Worm (Caenorhabditis elegans): ENCODE measurements around the gene W02D7.6.

The W02D7.6 gene

ce11 chrV:8266232-8266631 is 35.1 kb downstream of the W02D7.6 start, which contains the start of gene F21F8.5:
TSS of gene F21F8.5 (minus strand) at chrV:8266332.
- TF ChIP-seq nhr-28 (tag; optimal IDR thresholded peaks at IDR 0.05) (no peak), unc-120 (tag; optimal IDR thresholded peaks at IDR 0.05; ENCODE audit: poor library complexity, severe bottlenecking) (no peak), mep-1 (tag; optimal IDR thresholded peaks at IDR 0.05) (no peak), elt-1 (tag; optimal IDR thresholded peaks at IDR 0.05; ENCODE audit: borderline replicate concordance, insufficient read depth) (no peak), ceh-83 (GFP tag; optimal IDR thresholded peaks at IDR 0.05) (no peak), nhr-76 (tag; optimal IDR thresholded peaks at IDR 0.05) (no peak), bed-3 (GFP tag; optimal IDR thresholded peaks at IDR 0.05) (no peak), unc-62 (GFP tag; optimal IDR thresholded peaks at IDR 0.05) (no peak), mls-2 (tag; optimal IDR thresholded peaks at IDR 0.05) (no peak), unc-39 (tag; optimal IDR thresholded peaks at IDR 0.05) (no peak), nhr-12 (tag; optimal IDR thresholded peaks at IDR 0.05) (no peak), nhr-237 (tag; optimal IDR thresholded peaks at IDR 0.05) (no peak), tbx-8 (GFP tag; optimal IDR thresholded peaks at IDR 0.05) (no peak), lin-32 (GFP tag; optimal IDR thresholded peaks at IDR 0.05) (no peak), lin-13 (tag; optimal IDR thresholded peaks at IDR 0.05) (no peak), M03D4.4 (tag; optimal IDR thresholded peaks at IDR 0.05) (no peak), nhr-2 (tag; optimal IDR thresholded peaks at IDR 0.05) (no peak), ceh-39 (tag; optimal IDR thresholded peaks at IDR 0.05) (no peak)

DNA sequence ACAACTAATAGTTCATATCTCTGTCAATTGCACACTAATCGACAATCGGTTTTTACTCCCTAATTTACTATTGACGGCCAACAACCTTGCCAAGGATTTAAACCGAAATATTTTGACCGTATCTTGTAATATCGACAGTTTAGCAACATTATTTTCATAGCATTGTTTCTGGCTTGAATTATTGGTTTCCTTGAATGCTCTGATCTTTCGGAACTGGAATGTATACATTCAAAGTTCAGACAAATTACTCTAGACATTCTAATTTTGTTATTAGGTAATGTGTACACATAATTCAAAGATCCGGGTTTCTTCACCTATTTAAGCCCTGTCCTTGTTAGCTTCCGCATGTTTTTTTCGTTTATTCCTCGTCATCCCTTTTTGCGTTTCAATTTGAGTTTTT is 37.4 kb downstream of the W02D7.6 start, which contains the start of gene C16D9.9:
Gene C16D9.9 (plus strand): TSS at position 301 of the 400 bp plus-strand sequence.
- TF ChIP-seq ces-1 (GFP tag; optimal IDR thresholded peaks at IDR 0.05): no peak
- TF ChIP-seq unc-62 (GFP tag; optimal IDR thresholded peaks at IDR 0.05): no peak
- TF ChIP-seq blmp-1 (tag; optimal IDR thresholded peaks at IDR 0.05): no peak
- no peak for TF ChIP-seq drap-1 (GFP tag; optimal IDR thresholded peaks at IDR 0.05)
- TF ChIP-seq mab-5 (tag; optimal IDR thresholded peaks at IDR 0.05): no peak
- TF ChIP-seq nhr-2 (tag; optimal IDR thresholded peaks at IDR 0.05): no peak
- no peak for TF ChIP-seq unc-120 (tag; optimal IDR thresholded peaks at IDR 0.05; ENCODE audit: poor library complexity, severe bottlenecking)
- no peak for TF ChIP-seq nhr-28 (tag; optimal IDR thresholded peaks at IDR 0.05)
- no peak for TF ChIP-seq nhr-76 (tag; optimal IDR thresholded peaks at IDR 0.05)
- no peak for TF ChIP-seq nhr-237 (tag; optimal IDR thresholded peaks at IDR 0.05)
- no peak for TF ChIP-seq ceh-83 (GFP tag; optimal IDR thresholded peaks at IDR 0.05)
- no peak for TF ChIP-seq bed-3 (GFP tag; optimal IDR thresholded peaks at IDR 0.05)
- no peak for TF ChIP-seq sem-2 (GFP tag; optimal IDR thresholded peaks at IDR 0.05)
- TF ChIP-seq snpc-4 (tag; optimal IDR thresholded peaks at IDR 0.05): no peak
- TF ChIP-seq cnd-1 (tag; optimal IDR thresholded peaks at IDR 0.05): no peak
- TF ChIP-seq lsy-2 (tag; optimal IDR thresholded peaks at IDR 0.05): no peak
- no peak for TF ChIP-seq hlh-1 (tag; optimal IDR thresholded peaks at IDR 0.05)

DNA sequence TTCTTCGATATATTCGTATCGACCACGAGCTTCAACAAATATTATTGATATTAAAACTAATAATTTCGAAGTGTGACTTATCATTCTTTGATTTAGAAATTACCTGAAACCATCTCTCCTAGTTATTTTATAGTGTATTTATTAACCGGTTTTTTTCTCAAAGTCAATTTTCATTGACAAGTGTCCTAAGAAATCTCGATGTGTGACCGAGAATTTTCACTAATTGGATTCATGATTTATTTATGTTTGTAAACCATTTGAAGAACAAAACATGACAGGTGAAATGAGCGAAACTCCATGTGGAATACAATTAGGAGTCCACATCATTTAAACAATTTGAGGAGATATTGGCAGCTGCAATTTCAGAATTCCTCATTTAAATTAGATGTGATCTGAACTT is 37.8 kb downstream of the W02D7.6 start, which contains the start of gene C16D9.8:
Gene C16D9.8 (minus strand): TSS at position 101 of the 400 bp plus-strand sequence.
- TF ChIP-seq mep-1 (tag; optimal IDR thresholded peaks at IDR 0.05): no peak
- TF ChIP-seq ham-2 (GFP tag; optimal IDR thresholded peaks at IDR 0.05): no peak
- no peak for TF ChIP-seq elt-1 (tag; optimal IDR thresholded peaks at IDR 0.05; ENCODE audit: borderline replicate concordance, insufficient read depth)
- no peak for TF ChIP-seq snpc-4 (tag; optimal IDR thresholded peaks at IDR 0.05)
- no peak for TF ChIP-seq ces-1 (GFP tag; optimal IDR thresholded peaks at IDR 0.05)
- no peak for TF ChIP-seq unc-39 (tag; optimal IDR thresholded peaks at IDR 0.05)
- TF ChIP-seq elt-3 (tag; optimal IDR thresholded peaks at IDR 0.05): no peak
- TF ChIP-seq blmp-1 (tag; optimal IDR thresholded peaks at IDR 0.05): no peak
- no peak for TF ChIP-seq nhr-12 (tag; optimal IDR thresholded peaks at IDR 0.05)
- no peak for TF ChIP-seq sptf-1 (tag; optimal IDR thresholded peaks at IDR 0.05)
- no peak for TF ChIP-seq drap-1 (GFP tag; optimal IDR thresholded peaks at IDR 0.05)
- TF ChIP-seq hlh-1 (tag; optimal IDR thresholded peaks at IDR 0.05): no peak
- no peak for TF ChIP-seq unc-62 (GFP tag; optimal IDR thresholded peaks at IDR 0.05)

- TF ChIP-seq ceh-43 (GFP tag; optimal IDR thresholded peaks at IDR 0.05) (no peak), tbx-8 (GFP tag; optimal IDR thresholded peaks at IDR 0.05) (no peak), elt-3 (tag; optimal IDR thresholded peaks at IDR 0.05) (no peak), mep-1 (tag; optimal IDR thresholded peaks at IDR 0.05) (no peak), pha-4 (tag; optimal IDR thresholded peaks at IDR 0.05) (no peak), unc-120 (tag; optimal IDR thresholded peaks at IDR 0.05; ENCODE audit: poor library complexity, severe bottlenecking) (no peak), snpc-4 (tag; optimal IDR thresholded peaks at IDR 0.05) (no peak)
Observed at ce11 chrV:8262212-8262611, 39.1 kb downstream of the W02D7.6 start.
